Fruit fly (Drosophila melanogaster) whole organism, embryonic: ENCODE results near the gene CG8149.

Source experiments
- Aef1 ChIP-seq: fragments of 200-800 bp; sonication (Bioruptor generic); IDR thresholded peaks from 3 replicates; pipeline ENCODE4 v1.3.6; 2022; ENCODE audit warnings: missing biosample characterization, missing genetic modification characterization
- CG10321 ChIP-seq: fragments of 200-800 bp; sonication (Bioruptor generic); IDR thresholded peaks from 2 replicates; pipeline ENCODE4 v1.3.6; 2022; ENCODE audit warnings: missing biosample characterization, missing genetic modification characterization
- CG10654 ChIP-seq: fragments of 200-800 bp; sonication (Bioruptor generic); optimal IDR thresholded peaks from 2 replicates; lab custom pipeline; 2016; ENCODE audit warnings: missing biosample characterization, missing genetic modification characterization
- CG10959 ChIP-seq: fragments of 200-800 bp; sonication (Bioruptor generic); IDR thresholded peaks from 2 replicates; pipeline ENCODE4 v1.3.6; 2022; ENCODE audit warnings: missing biosample characterization, missing genetic modification characterization
- CG12236 ChIP-seq: fragments of 200-800 bp; sonication (Bioruptor generic); optimal IDR thresholded peaks from 2 replicates; lab custom pipeline; 2016; ENCODE audit warnings: missing biosample characterization, missing genetic modification characterization
- CG12391 ChIP-seq: fragments of 200-800 bp; sonication (Bioruptor generic); optimal IDR thresholded peaks from 3 replicates; lab custom pipeline; 2018; ENCODE audit warnings: missing biosample characterization, mild to moderate bottlenecking, missing genetic modification characterization, moderate library complexity
- CG12659 ChIP-seq: fragments of 200-800 bp; sonication (Bioruptor generic); optimal IDR thresholded peaks from 3 replicates; lab custom pipeline; 2017; ENCODE audit warnings: mild to moderate bottlenecking, missing biosample characterization, missing genetic modification reagents, missing genetic modification characterization
- CG14965 ChIP-seq: fragments of 200-800 bp; sonication (Bioruptor generic); optimal IDR thresholded peaks from 2 replicates; lab custom pipeline; 2016; ENCODE audit warnings: missing biosample characterization, missing genetic modification characterization, borderline replicate concordance
- CG15479 ChIP-seq: fragments of 200-800 bp; sonication (Bioruptor generic); optimal IDR thresholded peaks from 3 replicates; lab custom pipeline; 2019; ENCODE audit warnings: missing biosample characterization, mild to moderate bottlenecking, missing genetic modification characterization, moderate library complexity
- CG15514 ChIP-seq: fragments of 200-800 bp; sonication (Bioruptor generic); optimal IDR thresholded peaks from 3 replicates; lab custom pipeline; 2017; ENCODE audit warnings: missing biosample characterization, missing genetic modification characterization, mild to moderate bottlenecking, moderate library complexity, missing genetic modification reagents
- CG16779 ChIP-seq: fragments of 200-800 bp; sonication (Bioruptor generic); IDR thresholded peaks from 2 replicates; pipeline ENCODE4 v1.3.6; 2022; ENCODE audit warnings: missing biosample characterization, missing genetic modification characterization
- CG16863 ChIP-seq: fragments of 200-800 bp; sonication (Bioruptor generic); optimal IDR thresholded peaks from 3 replicates; lab custom pipeline; 2016; ENCODE audit warnings: missing biosample characterization, missing genetic modification characterization
- CG18476 ChIP-seq: fragments of 200-800 bp; sonication (Bioruptor generic); optimal IDR thresholded peaks from 2 replicates; lab custom pipeline; 2016; ENCODE audit warnings: missing biosample characterization, mild to moderate bottlenecking, missing genetic modification characterization
- CG18619 ChIP-seq: fragments of 200-800 bp; sonication (Bioruptor generic); optimal IDR thresholded peaks from 3 replicates; lab custom pipeline; 2017; ENCODE audit warnings: missing biosample characterization, mild to moderate bottlenecking, missing genetic modification characterization
- CG2875 ChIP-seq: fragments of 200-800 bp; sonication (Bioruptor generic); optimal IDR thresholded peaks from 2 replicates; lab custom pipeline; 2017; ENCODE audit warnings: missing biosample characterization, mild to moderate bottlenecking, missing genetic modification characterization, missing genetic modification reagents
- CG4707 ChIP-seq: fragments of 200-800 bp; sonication (Bioruptor generic); optimal IDR thresholded peaks from 2 replicates; lab custom pipeline; 2018; ENCODE audit warnings: missing biosample characterization, mild to moderate bottlenecking, missing genetic modification characterization, moderate library complexity
- CG4820 ChIP-seq: fragments of 200-800 bp; sonication (Bioruptor generic); optimal IDR thresholded peaks from 3 replicates; lab custom pipeline; 2016; ENCODE audit warnings: missing biosample characterization, missing genetic modification characterization
- CG6683 ChIP-seq: fragments of 200-800 bp; sonication (Bioruptor generic); optimal IDR thresholded peaks from 2 replicates; lab custom pipeline; 2017; ENCODE audit warnings: missing biosample characterization, mild to moderate bottlenecking, missing genetic modification characterization, missing genetic modification reagents
- CG6791 ChIP-seq: fragments of 200-800 bp; sonication (Bioruptor generic); IDR thresholded peaks from 3 replicates; pipeline ENCODE4 v1.3.6; 2022; ENCODE audit warnings: missing biosample characterization, missing genetic modification characterization; ENCODE audit not compliant: partially characterized antibody
- CG7963 ChIP-seq: fragments of 200-800 bp; sonication (Bioruptor generic); IDR thresholded peaks from 3 replicates; pipeline ENCODE4 v1.3.6; 2022; ENCODE audit warnings: missing biosample characterization, missing genetic modification characterization; ENCODE audit not compliant: partially characterized antibody
- CG7987 ChIP-seq: fragments of 200-800 bp; sonication (Bioruptor generic); optimal IDR thresholded peaks from 2 replicates; lab custom pipeline; 2018; ENCODE audit warnings: missing biosample characterization, mild to moderate bottlenecking, missing genetic modification characterization, moderate library complexity
- CG8924 ChIP-seq: fragments of 200-800 bp; optimal IDR thresholded peaks from 3 replicates; lab custom pipeline; 2019; ENCODE audit warnings: missing biosample characterization, mild to moderate bottlenecking, missing genetic modification characterization, moderate library complexity
- CG9876 ChIP-seq: fragments of 200-800 bp; sonication (Bioruptor generic); optimal IDR thresholded peaks from 2 replicates; lab custom pipeline; 2016; ENCODE audit warnings: missing biosample characterization, missing genetic modification characterization
- CoRest ChIP-seq: fragments of 200-800 bp; sonication (Bioruptor generic); optimal IDR thresholded peaks from 3 replicates; lab custom pipeline; 2018; ENCODE audit warnings: missing biosample characterization, mild to moderate bottlenecking, missing genetic modification characterization, moderate library complexity
- CrebB ChIP-seq: fragments of 200-800 bp; sonication (Bioruptor generic); optimal IDR thresholded peaks from 3 replicates; lab custom pipeline; 2018; ENCODE audit warnings: missing biosample characterization, mild to moderate bottlenecking, missing genetic modification characterization
- Dad ChIP-seq: fragments of 200-800 bp; sonication (Bioruptor generic); optimal IDR thresholded peaks from 3 replicates; lab custom pipeline; 2016; ENCODE audit warnings: missing biosample characterization, missing genetic modification characterization
- Dp ChIP-seq: fragments of 200-800 bp; sonication (Bioruptor generic); optimal IDR thresholded peaks from 2 replicates; lab custom pipeline; 2018; ENCODE audit warnings: missing biosample characterization, mild to moderate bottlenecking, missing genetic modification characterization, moderate library complexity
- ERR ChIP-seq: fragments of 200-800 bp; sonication (Bioruptor generic); optimal IDR thresholded peaks from 2 replicates; lab custom pipeline; 2016; ENCODE audit warnings: missing biosample characterization, missing genetic modification characterization
- Hand ChIP-seq: fragments of 200-800 bp; sonication (Bioruptor generic); optimal IDR thresholded peaks from 2 replicates; lab custom pipeline; 2017; ENCODE audit warnings: mild to moderate bottlenecking, missing biosample characterization, missing genetic modification reagents, missing genetic modification characterization
- HmgD ChIP-seq: fragments of 200-800 bp; sonication (Bioruptor generic); optimal IDR thresholded peaks from 3 replicates; lab custom pipeline; 2016; ENCODE audit warnings: missing biosample characterization, missing genetic modification characterization
- Jarid2 ChIP-seq: fragments of 200-800 bp; sonication (Bioruptor generic); optimal IDR thresholded peaks from 3 replicates; lab custom pipeline; 2017; ENCODE audit warnings: mild to moderate bottlenecking, missing biosample characterization, missing genetic modification reagents, missing genetic modification characterization
- NC2β ChIP-seq: fragments of 200-800 bp; sonication (Bioruptor generic); optimal IDR thresholded peaks from 2 replicates; lab custom pipeline; 2016; ENCODE audit warnings: missing biosample characterization, missing genetic modification characterization
- Neu2 ChIP-seq: fragments of 200-800 bp; sonication (Bioruptor generic); optimal IDR thresholded peaks from 3 replicates; lab custom pipeline; 2016; ENCODE audit warnings: missing biosample characterization, missing genetic modification characterization, borderline replicate concordance
- Opbp ChIP-seq: fragments of 200-800 bp; sonication (Bioruptor generic); IDR thresholded peaks from 3 replicates; pipeline ENCODE4 v1.3.6; 2022; ENCODE audit warnings: missing biosample characterization, missing genetic modification characterization; ENCODE audit not compliant: partially characterized antibody
- Sry-β ChIP-seq: fragments of 200-800 bp; sonication (Bioruptor generic); optimal IDR thresholded peaks from 2 replicates; lab custom pipeline; 2018; ENCODE audit warnings: missing biosample characterization, mild to moderate bottlenecking, missing genetic modification characterization, moderate library complexity
- Ssrp ChIP-seq: fragments of 200-800 bp; sonication (Bioruptor generic); optimal IDR thresholded peaks from 2 replicates; lab custom pipeline; 2018; ENCODE audit warnings: missing biosample characterization, mild to moderate bottlenecking, missing genetic modification characterization, moderate library complexity
- YL-1 ChIP-seq: fragments of 200-800 bp; sonication (Bioruptor generic); optimal IDR thresholded peaks from 3 replicates; lab custom pipeline; 2017; ENCODE audit warnings: missing biosample characterization, mild to moderate bottlenecking, missing genetic modification characterization
- al ChIP-seq: fragments of 200-800 bp; sonication (Bioruptor generic); IDR thresholded peaks from 2 replicates; pipeline ENCODE4 v1.3.6; 2022; ENCODE audit warnings: missing biosample characterization, missing genetic modification characterization
- croc ChIP-seq: fragments of 200-800 bp; sonication (Bioruptor generic); conservative IDR thresholded peaks from 3 replicates; pipeline ENCODE4 v1.3.6; 2022; ENCODE audit warnings: missing biosample characterization, missing genetic modification characterization
- en ChIP-seq: fragments of 200-800 bp; sonication (Bioruptor generic); optimal IDR thresholded peaks from 2 replicates; lab custom pipeline; 2016; ENCODE audit warnings: missing biosample characterization, missing genetic modification characterization
- fd96Cb ChIP-seq: fragments of 200-800 bp; sonication (Bioruptor generic); optimal IDR thresholded peaks from 2 replicates; lab custom pipeline; 2018; ENCODE audit warnings: missing biosample characterization, mild to moderate bottlenecking, missing genetic modification characterization, moderate library complexity
- gem ChIP-seq: fragments of 200-800 bp; sonication (Bioruptor generic); optimal IDR thresholded peaks from 2 replicates; lab custom pipeline; 2019; ENCODE audit warnings: missing biosample characterization, mild to moderate bottlenecking, missing genetic modification characterization, moderate library complexity
- nmo ChIP-seq: fragments of 200-800 bp; sonication (Bioruptor generic); optimal IDR thresholded peaks from 2 replicates; lab custom pipeline; 2018; ENCODE audit warnings: missing biosample characterization, mild to moderate bottlenecking, missing genetic modification characterization, moderate library complexity
- phol ChIP-seq: fragments of 200-800 bp; sonication (Bioruptor generic); optimal IDR thresholded peaks from 3 replicates; lab custom pipeline; 2018; ENCODE audit warnings: missing biosample characterization, mild to moderate bottlenecking, missing genetic modification characterization, moderate library complexity
- stc ChIP-seq: fragments of 200-800 bp; sonication (Bioruptor generic); IDR thresholded peaks from 2 replicates; pipeline ENCODE4 v1.3.6; 2022; ENCODE audit warnings: missing biosample characterization, missing genetic modification characterization
- stwl ChIP-seq: fragments of 200-800 bp; sonication (Bioruptor generic); optimal IDR thresholded peaks from 3 replicates; lab custom pipeline; 2018; ENCODE audit warnings: missing biosample characterization, mild to moderate bottlenecking, missing genetic modification characterization, moderate library complexity
- sug ChIP-seq: fragments of 200-800 bp; optimal IDR thresholded peaks from 2 replicates; lab custom pipeline; 2019; ENCODE audit warnings: missing biosample characterization, mild to moderate bottlenecking, missing genetic modification characterization, moderate library complexity
- tin ChIP-seq: fragments of 200-800 bp; sonication (Bioruptor generic); optimal IDR thresholded peaks from 3 replicates; lab custom pipeline; 2016; ENCODE audit warnings: missing biosample characterization, missing genetic modification characterization
- tna ChIP-seq: fragments of 200-800 bp; sonication (Bioruptor generic); IDR thresholded peaks from 2 replicates; pipeline ENCODE4 v1.3.6; 2022; ENCODE audit warnings: missing biosample characterization, missing genetic modification characterization; ENCODE audit not compliant: partially characterized antibody
- zen ChIP-seq: fragments of 200-800 bp; sonication (Bioruptor generic); optimal IDR thresholded peaks from 3 replicates; lab custom pipeline; 2018; ENCODE audit warnings: missing biosample characterization, mild to moderate bottlenecking, missing genetic modification characterization, moderate library complexity

Gene CG8149

DNA sequence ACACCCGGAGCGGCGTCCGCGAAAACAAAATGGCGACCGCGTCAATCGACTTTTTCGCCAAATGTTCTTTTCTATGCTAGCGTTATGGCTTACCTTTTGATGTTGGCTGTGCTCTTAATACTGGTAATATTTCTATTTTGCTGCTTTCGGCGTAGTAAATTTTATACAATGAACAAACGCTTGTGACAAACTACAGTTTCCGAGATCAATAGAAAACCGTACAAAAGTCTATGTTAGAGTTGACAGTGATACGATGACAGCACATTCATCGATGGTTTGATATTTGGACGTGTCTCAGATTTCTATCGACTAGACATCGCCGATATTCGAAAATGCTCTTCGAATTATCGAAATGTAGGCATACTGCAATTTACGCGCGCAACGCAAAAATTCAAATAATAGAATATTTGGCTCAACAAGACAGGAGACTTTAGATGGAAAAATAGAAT, 5.6 kb downstream of the CG8149 start, which contains the start of gene rump:
rump (minus strand) TSS at position 255 of the 449 bp plus-strand sequence.
- TF ChIP-seq CG16779 (GFP tag; lab: Robert Waterston, UW) (no peak), NC2β (GFP tag; lab: Kevin White, UChicago) (peak; percentile 25), Ssrp (tag; lab: Kevin White, UChicago) (no peak), al (GFP tag; lab: Robert Waterston, UW) (no peak), tin (GFP tag; lab: Kevin White, UChicago) (no peak), CG8924 (tag; lab: Kevin White, UChicago) (peak; percentile 17), CG12659 (GFP tag; lab: Kevin White, UChicago) (peak; percentile 80), CG12391 (tag; lab: Kevin White, UChicago) (peak; percentile 7), Aef1 (GFP tag; lab: Robert Waterston, UW) (no peak), Neu2 (GFP tag; lab: Kevin White, UChicago) (no peak), CrebB (tag; lab: Kevin White, UChicago) (no peak), Opbp (GFP tag; lab: Robert Waterston, UW) (no peak), CG10321 (GFP tag; lab: Robert Waterston, UW) (no peak), Jarid2 (GFP tag; lab: Kevin White, UChicago) (no peak), stwl (tag; lab: Kevin White, UChicago) (peak; percentile 68), CG12236 (GFP tag; lab: Kevin White, UChicago) (no peak), CG18619 (GFP tag; lab: Kevin White, UChicago) (no peak), CG15479 (GFP tag; lab: Kevin White, UChicago) (peak; percentile 2), zen (tag; lab: Kevin White, UChicago) (peak; percentile 43), nmo (GFP tag; lab: Kevin White, UChicago) (peak; percentile 46), CG10959 (no peak), CG9876 (GFP tag; lab: Kevin White, UChicago) (no peak), CG10654 (no peak), tna (GFP tag; lab: Robert Waterston, UW) (no peak), CG15514 (peak; percentile 58), CG7987 (GFP tag; lab: Kevin White, UChicago) (no peak), CG18476 (GFP tag; lab: Kevin White, UChicago) (no peak), YL-1 (GFP tag; lab: Kevin White, UChicago) (peak; percentile 92), CG6683 (GFP tag; lab: Kevin White, UChicago) (no peak), en (GFP tag; lab: Kevin White, UChicago) (no peak), stc (no peak), CG6791 (GFP tag; lab: Robert Waterston, UW) (no peak), CG2875 (GFP tag; lab: Kevin White, UChicago) (no peak), CG4707 (GFP tag; lab: Kevin White, UChicago) (no peak), CoRest (tag; lab: Kevin White, UChicago) (peak; percentile 16), gem (tag; lab: Kevin White, UChicago) (no peak), Hand (GFP tag; lab: Kevin White, UChicago) (no peak), Dad (GFP tag; lab: Kevin White, UChicago) (no peak), CG16863 (peak; percentile 2), sug (tag; lab: Kevin White, UChicago) (peak; percentile 32), ERR (no peak), fd96Cb (tag; lab: Kevin White, UChicago) (no peak), Sry-β (GFP tag; lab: Kevin White, UChicago) (peak; percentile 54), croc (GFP tag; lab: Robert Waterston, UW) (no peak), CG7963 (GFP tag; lab: Robert Waterston, UW) (no peak), Dp (GFP tag; lab: Kevin White, UChicago) (peak; percentile 99), HmgD (peak; percentile 85), CG14965 (no peak), CG4820 (GFP tag; lab: Kevin White, UChicago) (no peak), phol (tag; lab: Kevin White, UChicago) (peak; percentile 98)
